Worm (Caenorhabditis elegans) whole organism, young adult: ENCODE data around the gene T22E5.1.
A peak's percentile ranks its signal among the peaks of the same experiment; 100 is the strongest.

Experiments used
- F10E7.11 ChIP-seq: sonication (generic microtip); optimal IDR thresholded peaks from 2 replicates; lab custom pipeline; 2017; ENCODE audit warnings: mild to moderate bottlenecking, missing genetic modification characterization, moderate library complexity, missing compliant biosample characterization
- F33H1.4 ChIP-seq: fragments of 200-800 bp; sonication (Bioruptor generic); IDR thresholded peaks from 2 replicates; pipeline ENCODE4 v1.3.6; 2022; ENCODE audit warnings: missing genetic modification reagents, missing genetic modification characterization, missing compliant biosample characterization
- T07F8.4 ChIP-seq: sonication (generic microtip); optimal IDR thresholded peaks from 2 replicates; lab custom pipeline; 2016; ENCODE audit warnings: mild to moderate bottlenecking, missing genetic modification characterization, moderate library complexity, missing compliant biosample characterization
- Y67H2A.10 ChIP-seq: fragments of 200-800 bp; sonication (Bioruptor generic); conservative IDR thresholded peaks from 2 replicates; pipeline ENCODE4 v1.3.6; 2022; ENCODE audit warnings: missing genetic modification reagents, missing genetic modification characterization, missing compliant biosample characterization
- aptf-2 ChIP-seq: fragments of 200-800 bp; sonication (Bioruptor generic); conservative IDR thresholded peaks from 2 replicates; pipeline ENCODE4 v1.3.6; 2022; ENCODE audit warnings: missing genetic modification reagents, missing genetic modification characterization, missing compliant biosample characterization
- atf-7 ChIP-seq: sonication (generic microtip); optimal IDR thresholded peaks from 2 replicates; lab custom pipeline; 2017; ENCODE audit warnings: mild to moderate bottlenecking, missing genetic modification characterization, missing compliant biosample characterization
- ceh-100 ChIP-seq: fragments of 200-800 bp; sonication (Bioruptor generic); IDR thresholded peaks from 2 replicates; pipeline ENCODE4 v1.3.6; 2022; ENCODE audit warnings: missing genetic modification reagents, missing genetic modification characterization, missing compliant biosample characterization
- die-1 ChIP-seq: sonication (generic microtip); optimal IDR thresholded peaks from 2 replicates; lab custom pipeline; 2016; ENCODE audit warnings: missing genotype, mild to moderate bottlenecking, missing genetic modification characterization, missing compliant biosample characterization
- dpl-1 ChIP-seq: fragments of 150-350 bp; optimal IDR thresholded peaks from 2 replicates; lab custom pipeline; 2014; ENCODE audit warnings: missing biosample characterization, missing genetic modification reagents, missing genetic modification characterization
- egl-18 ChIP-seq: fragments of 200-800 bp; sonication (Bioruptor generic); IDR thresholded peaks from 2 replicates; pipeline ENCODE4 v1.3.6; 2022; ENCODE audit warnings: missing genetic modification reagents, missing genetic modification characterization, missing compliant biosample characterization
- egl-44 ChIP-seq: fragments of 200-800 bp; sonication (Bioruptor generic); IDR thresholded peaks from 2 replicates; pipeline ENCODE4 v1.3.6; 2022; ENCODE audit warnings: missing genetic modification reagents, missing genetic modification characterization, missing compliant biosample characterization
- egrh-3 ChIP-seq: fragments of 200-800 bp; sonication (Bioruptor generic); IDR thresholded peaks from 2 replicates; pipeline ENCODE4 v1.3.6; 2022; ENCODE audit warnings: missing genetic modification reagents, missing genetic modification characterization, missing compliant biosample characterization
- ets-4 ChIP-seq: fragments of 200-800 bp; sonication (Bioruptor generic); optimal IDR thresholded peaks from 2 replicates; lab custom pipeline; 2018; ENCODE audit warnings: mild to moderate bottlenecking, missing genetic modification characterization, missing compliant biosample characterization
- hlh-26 ChIP-seq: fragments of 200-800 bp; sonication (Bioruptor generic); conservative IDR thresholded peaks from 2 replicates; pipeline ENCODE4 v1.3.6; 2022; ENCODE audit warnings: missing genetic modification reagents, missing genetic modification characterization, missing compliant biosample characterization
- let-607 ChIP-seq, 2 experiments: fragments of 200-800 bp in 1 of 2; sonication (Bioruptor generic) in 1 of 2; sonication (generic microtip) in 1 of 2; optimal IDR thresholded peaks; 2 replicates each; lab custom pipeline; 2016 to 2018; ENCODE audit warnings: mild to moderate bottlenecking in 2 of 2, missing compliant biosample characterization in 2 of 2, missing genetic modification characterization in 2 of 2, moderate library complexity in 2 of 2, missing genotype in 1 of 2
- lin-26 ChIP-seq: fragments of 200-800 bp; sonication (Bioruptor generic); IDR thresholded peaks from 2 replicates; pipeline ENCODE4 v1.3.6; 2022; ENCODE audit warnings: missing genetic modification reagents, missing genetic modification characterization, missing compliant biosample characterization
- lin-35 ChIP-seq, 3 experiments: fragments of 150-350 bp in 2 of 3; sonication (generic microtip) in 1 of 3; optimal IDR thresholded peaks; 2 replicates each; lab custom pipeline; 2014 to 2018; ENCODE audit warnings: missing biosample characterization in 3 of 3, missing genetic modification characterization in 3 of 3, missing genetic modification reagents in 3 of 3
- lir-1 ChIP-seq: fragments of 200-800 bp; sonication (Bioruptor generic); conservative IDR thresholded peaks from 2 replicates; pipeline ENCODE4 v1.3.6; 2022; ENCODE audit warnings: missing genetic modification reagents, missing genetic modification characterization, missing compliant biosample characterization
- madf-10 ChIP-seq: sonication (generic microtip); optimal IDR thresholded peaks from 2 replicates; lab custom pipeline; 2016; ENCODE audit warnings: mild to moderate bottlenecking, missing genetic modification characterization, missing compliant biosample characterization
- madf-8 ChIP-seq: fragments of 200-800 bp; sonication (Bioruptor generic); conservative IDR thresholded peaks from 2 replicates; pipeline ENCODE4 v1.3.6; 2022; ENCODE audit warnings: missing genetic modification reagents, missing genetic modification characterization, missing compliant biosample characterization
- mxl-1 ChIP-seq: sonication (generic microtip); optimal IDR thresholded peaks from 2 replicates; lab custom pipeline; 2016; ENCODE audit warnings: missing genetic modification characterization, missing compliant biosample characterization
- nhr-27 ChIP-seq: fragments of 200-800 bp; sonication (Bioruptor generic); optimal IDR thresholded peaks from 2 replicates; lab custom pipeline; 2018; ENCODE audit warnings: mild to moderate bottlenecking, missing genetic modification characterization, moderate library complexity, missing compliant biosample characterization
- nhr-80 ChIP-seq: sonication (generic microtip); optimal IDR thresholded peaks from 2 replicates; lab custom pipeline; 2016; ENCODE audit warnings: missing genetic modification characterization, missing compliant biosample characterization
- pha-4 ChIP-seq: fragments of 150-350 bp; sonication (generic microtip); optimal IDR thresholded peaks from 2 replicates; lab custom pipeline; 2014; ENCODE audit warnings: missing biosample characterization, missing genetic modification reagents, missing genetic modification characterization
- rcor-1 ChIP-seq: fragments of 200-800 bp; sonication (Bioruptor generic); IDR thresholded peaks from 2 replicates; pipeline ENCODE4 v1.3.6; 2022; ENCODE audit warnings: missing genetic modification reagents, missing genetic modification characterization, missing compliant biosample characterization
- snpc-3.4 ChIP-seq: sonication (generic microtip); optimal IDR thresholded peaks from 2 replicates; lab custom pipeline; 2017; ENCODE audit warnings: missing genetic modification characterization, mild to moderate bottlenecking, missing compliant biosample characterization, antibody characterized with exemption, moderate library complexity, missing genotype, missing genetic modification reagents
- somi-1 ChIP-seq: fragments of 200-800 bp; sonication (Bioruptor generic); optimal IDR thresholded peaks from 2 replicates; lab custom pipeline; 2018; ENCODE audit warnings: mild to moderate bottlenecking, missing genetic modification characterization, missing compliant biosample characterization
- tbx-9 ChIP-seq: sonication (generic microtip); optimal IDR thresholded peaks from 2 replicates; lab custom pipeline; 2016; ENCODE audit warnings: borderline replicate concordance, missing genetic modification characterization, inconsistent platforms, missing compliant biosample characterization
- zfh-2 ChIP-seq: fragments of 200-800 bp; sonication (Bioruptor generic); conservative IDR thresholded peaks from 2 replicates; pipeline ENCODE4 v1.3.6; 2022; ENCODE audit warnings: missing genetic modification reagents, missing genetic modification characterization, missing compliant biosample characterization
- zim-3 ChIP-seq: sonication (generic microtip); optimal IDR thresholded peaks from 2 replicates; lab custom pipeline; 2017; ENCODE audit warnings: mild to moderate bottlenecking, missing genetic modification characterization, moderate library complexity, missing compliant biosample characterization
- ztf-3 ChIP-seq: fragments of 200-800 bp; sonication (Bioruptor generic); optimal IDR thresholded peaks from 2 replicates; lab custom pipeline; 2018; ENCODE audit warnings: mild to moderate bottlenecking, missing genetic modification characterization, missing compliant biosample characterization
- ztf-6 ChIP-seq: fragments of 200-800 bp; sonication (Bioruptor generic); IDR thresholded peaks from 2 replicates; pipeline ENCODE4 v1.3.6; 2022; ENCODE audit warnings: missing genetic modification reagents, missing genetic modification characterization, missing compliant biosample characterization

The T22E5.1 gene

ce11 chrX:6407805-6408204, 4.9 kb upstream of the T22E5.1 start:
- TF ChIP-seq Y67H2A.10 (GFP tag; lab: Robert Waterston, UW) (no peak), lir-1 (no peak), F10E7.11 (tag; lab: Kevin White, UChicago) (no peak), aptf-2 (GFP tag; lab: Robert Waterston, UW) (no peak), ceh-100 (GFP tag; lab: Robert Waterston, UW) (no peak), hlh-26 (no peak), nhr-27 (tag; lab: Kevin White, UChicago) (no peak), lin-26 (GFP tag; lab: Robert Waterston, UW) (no peak), let-607 (tag; optimal IDR thresholded peaks at IDR 0.05; lab: Kevin White, UChicago) (no peak), dpl-1 (no peak), tbx-9 (tag; lab: Kevin White, UChicago) (no peak), F33H1.4 (no peak), ets-4 (GFP tag; lab: Kevin White, UChicago) (no peak)

ce11 chrX:6408286-6408685, 4.4 kb upstream of the T22E5.1 start:
- no peak for TF ChIP-seq egl-44 (GFP tag; lab: Robert Waterston, UW)
- TF ChIP-seq nhr-80 (tag; lab: Kevin White, UChicago): peak; percentile 20

- peak; percentile 12; the same call in 1 of the 2 replicates for TF ChIP-seq egrh-3
- peak; percentile 78 for TF ChIP-seq zfh-2 (GFP tag; lab: Robert Waterston, UW)
- TF ChIP-seq mxl-1: no peak
Measured at ce11 chrX:6408713-6409112, 4.0 kb upstream of the T22E5.1 start.

DNA sequence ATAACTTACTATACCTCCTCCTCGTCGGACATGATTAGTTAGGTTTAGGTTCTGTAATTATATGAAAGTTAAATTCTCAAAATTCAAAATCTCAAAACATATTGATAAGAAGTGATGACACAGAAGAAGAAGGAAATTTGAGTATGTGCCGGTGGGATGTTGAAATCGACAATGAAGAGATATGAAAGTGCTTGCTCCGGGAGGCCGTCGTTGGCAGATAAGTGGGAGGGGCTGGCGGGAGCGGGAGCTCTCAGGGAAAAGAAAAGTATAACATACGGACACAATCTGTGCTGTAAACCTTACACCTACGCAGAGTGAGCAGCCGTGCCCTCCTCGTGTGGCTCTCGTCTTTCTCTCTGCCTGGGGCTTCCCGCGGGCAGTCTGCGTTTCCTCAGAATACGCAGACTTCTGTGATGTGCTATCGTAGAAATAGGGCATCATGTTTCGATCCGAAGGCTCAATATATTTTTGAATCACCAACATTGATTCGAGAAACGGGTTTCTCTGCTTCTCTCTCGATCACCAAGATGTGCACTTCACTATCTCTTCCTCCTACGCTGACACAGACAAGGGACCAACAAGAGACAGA, 2.4 kb upstream of the T22E5.1 start, which contains the start of gene mup-2:
Gene mup-2 (minus strand): TSS at position 51 of the 589 bp plus-strand sequence.
- no peak for TF ChIP-seq atf-7
- peak; percentile 40 for TF ChIP-seq somi-1 (GFP tag; lab: Kevin White, UChicago)
- peak; percentile 88 for TF ChIP-seq zfh-2 (GFP tag; lab: Robert Waterston, UW)
- TF ChIP-seq die-1 (tag; lab: Kevin White, UChicago): no peak
- TF ChIP-seq rcor-1 (GFP tag; lab: Robert Waterston, UW): 0 out of 2 replicates have a peak, but pooled peaks have one; percentile 13
- TF ChIP-seq madf-10 (tag; lab: Kevin White, UChicago): no peak
- TF ChIP-seq, all 124 proteins: peak for 3

ce11 chrX:6413583-6413982, 908 bp downstream of the T22E5.1 start:
- no peak for TF ChIP-seq ztf-6
- no peak for TF ChIP-seq T07F8.4 (tag; lab: Kevin White, UChicago)
- no peak for TF ChIP-seq tbx-9 (tag; lab: Kevin White, UChicago)
- no peak for TF ChIP-seq lin-35 (GFP tag; optimal IDR thresholded peaks at IDR 0.05; lab: Kevin White, UChicago)
- TF ChIP-seq nhr-80 (tag; lab: Kevin White, UChicago): no peak
- no peak for TF ChIP-seq egl-18 (GFP tag; lab: Robert Waterston, UW)
- no peak for TF ChIP-seq snpc-3.4
- no peak for TF ChIP-seq pha-4 (tag; lab: Kevin White, UChicago)
- no peak for TF ChIP-seq madf-8 (GFP tag; lab: Robert Waterston, UW)
- no peak for TF ChIP-seq zim-3 (tag; lab: Kevin White, UChicago)
- no peak for TF ChIP-seq ztf-3 (GFP tag; lab: Kevin White, UChicago)
- TF ChIP-seq egl-44 (GFP tag; lab: Robert Waterston, UW): no peak
- TF ChIP-seq ets-4 (GFP tag; lab: Kevin White, UChicago): no peak
